Worm (Caenorhabditis elegans) whole organism, L3 larva: ENCODE data around the gene gln-6.

Source experiments
- ZK546.5 ChIP-seq: sonication (generic microtip); optimal IDR thresholded peaks from 2 replicates; lab custom pipeline; 2017; ENCODE audit warnings: missing biosample characterization, missing genetic modification characterization
- jun-1 ChIP-seq: fragments of 150-350 bp; optimal IDR thresholded peaks from 2 replicates; lab custom pipeline; 2014; ENCODE audit warnings: missing biosample characterization, missing genetic modification reagents, missing genetic modification characterization
- nhr-237 ChIP-seq: fragments of 150-350 bp; optimal IDR thresholded peaks from 2 replicates; lab custom pipeline; 2014; ENCODE audit warnings: missing biosample characterization, missing genetic modification characterization
- nhr-25 ChIP-seq: sonication (generic microtip); optimal IDR thresholded peaks from 2 replicates; lab custom pipeline; 2017; ENCODE audit warnings: missing biosample characterization, missing genetic modification characterization
- pqm-1 ChIP-seq: fragments of 150-350 bp; optimal IDR thresholded peaks from 2 replicates; lab custom pipeline; 2017; ENCODE audit warnings: missing biosample characterization, missing genetic modification characterization, inconsistent platforms
- snpc-4 ChIP-seq: fragments of 150-350 bp; optimal IDR thresholded peaks from 2 replicates; lab custom pipeline; 2014; ENCODE audit warnings: missing biosample characterization, missing genetic modification characterization

DNA sequence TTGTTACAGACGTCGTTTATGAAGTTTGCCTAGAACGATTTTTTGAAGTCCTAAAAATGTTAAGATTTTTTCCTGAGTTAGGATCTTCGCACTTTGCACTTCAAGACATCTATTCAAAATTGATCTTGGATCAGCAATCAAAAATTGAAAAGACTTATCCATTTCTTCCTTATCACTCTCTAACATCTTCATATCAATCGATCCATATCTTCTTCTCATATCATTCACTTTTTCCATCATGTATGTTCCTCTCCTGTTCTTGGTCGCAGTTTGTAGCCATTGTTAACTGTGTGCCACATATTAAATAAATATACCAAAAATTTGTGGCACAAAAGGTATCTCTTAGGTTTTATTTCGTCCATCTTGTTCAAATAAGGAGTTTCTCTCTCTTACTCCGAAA is 15.0 kb upstream of the gln-6 start:
- TF ChIP-seq pqm-1 (tag; lab: Kevin White, UChicago) = no peak
- no peak for TF ChIP-seq nhr-25
- TF ChIP-seq nhr-237 (tag; lab: Kevin White, UChicago) = no peak
- no peak for TF ChIP-seq jun-1 (tag; lab: Kevin White, UChicago)
- no peak for TF ChIP-seq ZK546.5 (tag; lab: Kevin White, UChicago)
- TF ChIP-seq snpc-4 (tag; lab: Kevin White, UChicago) = no peak
